ENCODE assay signal across 1 fruit fly cellular context in the genomic region with DNA sequence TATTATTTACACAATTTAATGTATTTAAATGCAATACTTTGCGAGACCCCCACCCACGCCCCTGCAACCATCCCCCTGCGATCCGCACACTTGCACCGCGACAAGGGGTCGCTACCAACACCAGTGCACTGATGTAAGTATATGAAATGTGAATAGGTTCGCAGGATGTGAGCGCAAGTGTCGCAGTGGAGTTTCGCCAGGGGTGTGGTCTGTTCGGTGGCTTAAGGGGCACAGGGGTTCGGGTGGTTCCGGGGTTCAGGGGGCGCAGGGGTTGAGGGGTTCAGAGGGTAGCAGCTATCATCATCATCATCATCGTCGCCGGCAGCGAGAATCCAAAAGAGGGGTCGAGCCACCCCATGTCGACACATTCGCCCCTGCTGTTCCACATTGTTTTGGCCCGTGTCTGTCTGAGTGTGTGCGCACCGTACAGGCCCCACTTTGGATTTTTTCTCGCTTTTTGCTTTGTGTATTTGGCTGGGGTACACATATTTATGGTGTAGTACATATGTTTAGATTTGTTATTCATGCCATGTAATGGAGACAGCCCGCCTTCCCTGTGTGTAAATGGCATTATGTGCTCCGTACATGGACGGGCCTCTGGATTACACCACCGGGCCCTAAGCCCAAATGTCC.
TF ChIP-seq lines count a peak whose summit lies in the region.

No protein-coding gene starts in this region.

TF ChIP-seq in whole organism, embryonic, 481 proteins besides CTCF, POLR2A, EP300 and RAD21 (continued from another document):
- TF ChIP-seq CG3407 (GFP tag; optimal IDR thresholded peaks at IDR 0.05; lab: Kevin White, UChicago) (no peak), CG14050 (GFP tag; IDR thresholded peaks at IDR 0.05; lab: Robert Waterston, UW) (no peak), CG30403 (GFP tag; optimal IDR thresholded peaks at IDR 0.05; lab: Kevin White, UChicago) (no peak), zen2 (GFP tag; IDR thresholded peaks at IDR 0.05; lab: Robert Waterston, UW; ENCODE audit: partially characterized antibody) (0 out of 3 replicates have a peak, but pooled peaks have one; percentile 46), Dp (GFP tag; optimal IDR thresholded peaks at IDR 0.05; lab: Kevin White, UChicago) (no peak), CG10462 (GFP tag; optimal IDR thresholded peaks at IDR 0.05; lab: Kevin White, UChicago) (no peak), CG9797 (GFP tag; optimal IDR thresholded peaks at IDR 0.05; lab: Kevin White, UChicago) (no peak), C15 (GFP tag; IDR thresholded peaks at IDR 0.05; lab: Robert Waterston, UW) (no peak), cato (GFP tag; optimal IDR thresholded peaks at IDR 0.05; lab: Kevin White, UChicago; ENCODE audit: borderline replicate concordance) (no peak), CG7963 (GFP tag; IDR thresholded peaks at IDR 0.05; lab: Robert Waterston, UW; ENCODE audit: partially characterized antibody) (no peak), CG15011 (GFP tag; optimal IDR thresholded peaks at IDR 0.05; lab: Kevin White, UChicago) (no peak), Hey (tag; optimal IDR thresholded peaks at IDR 0.05; lab: Kevin White, UChicago) (peak; percentile 49), hth (optimal IDR thresholded peaks at IDR 0.05; lab: Kevin White, UChicago) (no peak), HmgD (GFP tag; optimal IDR thresholded peaks at IDR 0.05; lab: Kevin White, UChicago) (no peak), ind (GFP tag; optimal IDR thresholded peaks at IDR 0.05; lab: Kevin White, UChicago) (no peak), Dip3 (GFP tag; optimal IDR thresholded peaks at IDR 0.05; lab: Kevin White, UChicago) (no peak), Deaf1 (tag; optimal IDR thresholded peaks at IDR 0.05; lab: Kevin White, UChicago) (peak; percentile 10), Dad (GFP tag; optimal IDR thresholded peaks at IDR 0.05; lab: Kevin White, UChicago) (no peak), mam (GFP tag; optimal IDR thresholded peaks at IDR 0.05; lab: Kevin White, UChicago) (no peak), crol (GFP tag; IDR thresholded peaks at IDR 0.05; lab: Robert Waterston, UW) (peak; percentile 98), Adf1 (GFP tag; IDR thresholded peaks at IDR 0.05; lab: Robert Waterston, UW) (peak; percentile 68), CG4617 (GFP tag; optimal IDR thresholded peaks at IDR 0.05; lab: Kevin White, UChicago; ENCODE audit: borderline replicate concordance) (no peak), ttk (GFP tag; IDR thresholded peaks at IDR 0.05; lab: Robert Waterston, UW) (peak; percentile 6; the same call in 1 of the 2 replicates), Opbp (GFP tag; IDR thresholded peaks at IDR 0.05; lab: Robert Waterston, UW; ENCODE audit: partially characterized antibody) (no peak), mirr (GFP tag; optimal IDR thresholded peaks at IDR 0.05; lab: Kevin White, UChicago) (peak; percentile 59), cg (GFP tag; optimal IDR thresholded peaks at IDR 0.05; lab: Kevin White, UChicago) (peak; percentile 50), CG32767 (GFP tag; IDR thresholded peaks at IDR 0.05; lab: Robert Waterston, UW) (no peak), CG18599 (GFP tag; optimal IDR thresholded peaks at IDR 0.05; lab: Kevin White, UChicago) (peak; percentile 17), Bdp1 (GFP tag; optimal IDR thresholded peaks at IDR 0.05; lab: Kevin White, UChicago) (no peak), btn (GFP tag; optimal IDR thresholded peaks at IDR 0.05; lab: Kevin White, UChicago) (no peak), en (GFP tag; optimal IDR thresholded peaks at IDR 0.05; lab: Kevin White, UChicago) (no peak), al (GFP tag; IDR thresholded peaks at IDR 0.05; lab: Robert Waterston, UW) (no peak), scrt (GFP tag; optimal IDR thresholded peaks at IDR 0.05; lab: Kevin White, UChicago) (peak; percentile 19), chinmo (GFP tag; IDR thresholded peaks at IDR 0.05; lab: Robert Waterston, UW; ENCODE audit: partially characterized antibody) (0 out of 4 replicates have a peak, but pooled peaks have one; percentile 69), ro (GFP tag; IDR thresholded peaks at IDR 0.05; lab: Robert Waterston, UW) (no peak), Side (GFP tag; optimal IDR thresholded peaks at IDR 0.05; lab: Kevin White, UChicago) (no peak), dimm (GFP tag; IDR thresholded peaks at IDR 0.05; lab: Robert Waterston, UW) (no peak), MTF-1 (GFP tag; optimal IDR thresholded peaks at IDR 0.05; lab: Kevin White, UChicago; ENCODE audit: borderline replicate concordance) (no peak), CG8924 (tag; optimal IDR thresholded peaks at IDR 0.05; lab: Kevin White, UChicago) (peak; percentile 5), grn (GFP tag; optimal IDR thresholded peaks at IDR 0.05; lab: Kevin White, UChicago) (no peak), Dip2 (GFP tag; IDR thresholded peaks at IDR 0.05; lab: Robert Waterston, UW) (no peak)
